Fruit fly (Drosophila melanogaster) whole organism, embryonic: ENCODE measurements around the gene CG4456.

Experiments
- Asciz ChIP-seq: fragments of 200-800 bp; sonication (Bioruptor generic); optimal IDR thresholded peaks from 2 replicates; lab custom pipeline; 2017; ENCODE audit warnings: missing biosample characterization, mild to moderate bottlenecking, missing genetic modification characterization, missing genetic modification reagents
- B-H1 ChIP-seq: fragments of 200-800 bp; sonication (Bioruptor generic); IDR thresholded peaks from 3 replicates; pipeline ENCODE4 v1.3.6; 2022; ENCODE audit warnings: missing biosample characterization, missing genetic modification characterization
- Bteb2 ChIP-seq: fragments of 200-800 bp; sonication (Bioruptor generic); optimal IDR thresholded peaks from 2 replicates; lab custom pipeline; 2016; ENCODE audit warnings: missing biosample characterization, missing genetic modification characterization
- CG10209 ChIP-seq: fragments of 200-800 bp; sonication (Bioruptor generic); optimal IDR thresholded peaks from 3 replicates; lab custom pipeline; 2017; ENCODE audit warnings: missing biosample characterization, mild to moderate bottlenecking, missing genetic modification characterization, missing genetic modification reagents
- CG11247 ChIP-seq: fragments of 200-800 bp; sonication (Bioruptor generic); IDR thresholded peaks from 2 replicates; pipeline ENCODE4 v1.3.6; 2022; ENCODE audit warnings: missing biosample characterization, missing genetic modification characterization
- CG11398 ChIP-seq: fragments of 200-800 bp; sonication (Bioruptor generic); optimal IDR thresholded peaks from 2 replicates; lab custom pipeline; 2016; ENCODE audit warnings: missing biosample characterization, missing genetic modification characterization
- CG11504 ChIP-seq: fragments of 200-800 bp; sonication (Bioruptor generic); optimal IDR thresholded peaks from 3 replicates; lab custom pipeline; 2019; ENCODE audit warnings: missing biosample characterization, mild to moderate bottlenecking, missing genetic modification characterization, moderate library complexity
- CG12155 ChIP-seq: fragments of 200-800 bp; sonication (Bioruptor generic); optimal IDR thresholded peaks from 3 replicates; lab custom pipeline; 2016; ENCODE audit warnings: missing biosample characterization, missing genetic modification characterization
- CG13624 ChIP-seq: fragments of 200-800 bp; sonication (Bioruptor generic); optimal IDR thresholded peaks from 2 replicates; lab custom pipeline; 2016; ENCODE audit warnings: missing biosample characterization, missing genetic modification characterization
- CG14050 ChIP-seq: fragments of 200-800 bp; sonication (Bioruptor generic); IDR thresholded peaks from 3 replicates; pipeline ENCODE4 v1.3.6; 2022; ENCODE audit warnings: missing biosample characterization, missing genetic modification characterization
- CG17385 ChIP-seq: fragments of 200-800 bp; sonication (Bioruptor generic); optimal IDR thresholded peaks from 3 replicates; lab custom pipeline; 2018; ENCODE audit warnings: missing biosample characterization, mild to moderate bottlenecking, missing genetic modification characterization
- CG17568 ChIP-seq: fragments of 200-800 bp; sonication (Bioruptor generic); optimal IDR thresholded peaks from 2 replicates; lab custom pipeline; 2018; ENCODE audit warnings: missing biosample characterization, mild to moderate bottlenecking, missing genetic modification characterization, moderate library complexity
- CG30403 ChIP-seq: fragments of 200-800 bp; sonication (Bioruptor generic); optimal IDR thresholded peaks from 3 replicates; lab custom pipeline; 2016; ENCODE audit warnings: missing biosample characterization, missing genetic modification characterization
- CG30431 ChIP-seq: fragments of 200-800 bp; sonication (Bioruptor generic); optimal IDR thresholded peaks from 2 replicates; lab custom pipeline; 2017; ENCODE audit warnings: missing biosample characterization, missing genetic modification characterization
- CG3065 ChIP-seq: fragments of 200-800 bp; sonication (Bioruptor generic); optimal IDR thresholded peaks from 2 replicates; lab custom pipeline; 2016; ENCODE audit warnings: missing biosample characterization, missing genetic modification characterization
- CG3281 ChIP-seq: fragments of 200-800 bp; sonication (Bioruptor generic); optimal IDR thresholded peaks from 3 replicates; lab custom pipeline; 2017; ENCODE audit warnings: missing biosample characterization, mild to moderate bottlenecking, missing genetic modification characterization
- CG33557 ChIP-seq: fragments of 200-800 bp; sonication (Bioruptor generic); optimal IDR thresholded peaks from 2 replicates; lab custom pipeline; 2019; ENCODE audit warnings: missing biosample characterization, mild to moderate bottlenecking, missing genetic modification characterization, moderate library complexity
- CG3407 ChIP-seq: fragments of 200-800 bp; sonication (Bioruptor generic); optimal IDR thresholded peaks from 2 replicates; lab custom pipeline; 2018; ENCODE audit warnings: missing biosample characterization, mild to moderate bottlenecking, missing genetic modification characterization
- CG34422 ChIP-seq: fragments of 200-800 bp; sonication (Bioruptor generic); IDR thresholded peaks from 3 replicates; pipeline ENCODE4 v1.3.6; 2022; ENCODE audit warnings: missing biosample characterization, missing genetic modification characterization
- CG4404 ChIP-seq: fragments of 200-800 bp; sonication (Bioruptor generic); IDR thresholded peaks from 2 replicates; pipeline ENCODE4 v1.3.6; 2022; ENCODE audit warnings: missing biosample characterization, missing genetic modification characterization
- CG6765 ChIP-seq: fragments of 200-800 bp; sonication (Bioruptor generic); optimal IDR thresholded peaks from 3 replicates; lab custom pipeline; 2017; ENCODE audit warnings: missing biosample characterization, mild to moderate bottlenecking, missing genetic modification characterization
- CG7271 ChIP-seq: fragments of 200-800 bp; sonication (Bioruptor generic); optimal IDR thresholded peaks from 2 replicates; lab custom pipeline; 2018; ENCODE audit warnings: missing biosample characterization, mild to moderate bottlenecking, missing genetic modification characterization, moderate library complexity
- Dbx ChIP-seq: fragments of 200-800 bp; sonication (Bioruptor generic); IDR thresholded peaks from 3 replicates; pipeline ENCODE4 v1.3.6; 2022; ENCODE audit warnings: missing biosample characterization, missing genetic modification characterization
- Dll ChIP-seq: fragments of 200-800 bp; sonication (Bioruptor generic); IDR thresholded peaks from 4 replicates; pipeline ENCODE4 v1.3.6; 2022; ENCODE audit warnings: missing biosample characterization, missing genetic modification characterization; ENCODE audit not compliant: partially characterized antibody
- Hand ChIP-seq: fragments of 200-800 bp; sonication (Bioruptor generic); optimal IDR thresholded peaks from 2 replicates; lab custom pipeline; 2017; ENCODE audit warnings: mild to moderate bottlenecking, missing biosample characterization, missing genetic modification reagents, missing genetic modification characterization
- Hr39 ChIP-seq: fragments of >200 bp; optimal IDR thresholded peaks from 2 replicates; lab custom pipeline; 2017
- Mad ChIP-seq: fragments of 200-800 bp; sonication (Bioruptor generic); optimal IDR thresholded peaks from 2 replicates; lab custom pipeline; 2016; ENCODE audit warnings: missing biosample characterization, missing genetic modification characterization
- Scr ChIP-seq: fragments of 200-800 bp; sonication (Bioruptor generic); IDR thresholded peaks from 2 replicates; pipeline ENCODE4 v1.3.6; 2022; ENCODE audit warnings: missing biosample characterization, missing genetic modification characterization; ENCODE audit not compliant: partially characterized antibody
- Six4 ChIP-seq: fragments of 200-800 bp; sonication (Bioruptor generic); optimal IDR thresholded peaks from 2 replicates; lab custom pipeline; 2016; ENCODE audit warnings: missing biosample characterization, missing genetic modification characterization
- ara ChIP-seq: fragments of 200-800 bp; sonication (Bioruptor generic); IDR thresholded peaks from 2 replicates; pipeline ENCODE4 v1.3.6; 2022; ENCODE audit warnings: missing biosample characterization, missing genetic modification characterization
- cato ChIP-seq: fragments of 200-800 bp; sonication (Bioruptor generic); optimal IDR thresholded peaks from 2 replicates; lab custom pipeline; 2016; ENCODE audit warnings: missing biosample characterization, missing genetic modification characterization, borderline replicate concordance
- dm ChIP-seq: fragments of 200-800 bp; sonication (Bioruptor generic); optimal IDR thresholded peaks from 3 replicates; lab custom pipeline; 2016; ENCODE audit warnings: missing biosample characterization, missing genetic modification characterization
- esg ChIP-seq: fragments of 200-800 bp; sonication (Bioruptor generic); conservative IDR thresholded peaks from 2 replicates; pipeline ENCODE4 v1.3.6; 2022; ENCODE audit warnings: missing biosample characterization, missing genetic modification characterization
- exex ChIP-seq: fragments of 200-800 bp; sonication (Bioruptor generic); optimal IDR thresholded peaks from 4 replicates; lab custom pipeline; 2018; ENCODE audit warnings: missing biosample characterization, mild to moderate bottlenecking, missing genetic modification characterization, moderate library complexity
- gro ChIP-seq: fragments of 200-800 bp; sonication (Bioruptor generic); optimal IDR thresholded peaks from 2 replicates; lab custom pipeline; 2016; ENCODE audit warnings: missing biosample characterization, missing genetic modification characterization
- her ChIP-seq: fragments of 200-800 bp; sonication (Bioruptor generic); optimal IDR thresholded peaks from 2 replicates; lab custom pipeline; 2016; ENCODE audit warnings: missing biosample characterization, missing genetic modification characterization
- kah ChIP-seq: fragments of 200-800 bp; sonication (Bioruptor generic); optimal IDR thresholded peaks from 2 replicates; lab custom pipeline; 2018; ENCODE audit warnings: missing biosample characterization, mild to moderate bottlenecking, missing genetic modification characterization
- kni ChIP-seq: fragments of 200-800 bp; sonication (Bioruptor generic); optimal IDR thresholded peaks from 3 replicates; lab custom pipeline; 2017; ENCODE audit warnings: mild to moderate bottlenecking, missing biosample characterization, missing genetic modification reagents, missing genetic modification characterization
- nerfin-1 ChIP-seq: fragments of 200-800 bp; sonication (Bioruptor generic); optimal IDR thresholded peaks from 3 replicates; lab custom pipeline; 2019; ENCODE audit warnings: missing biosample characterization, mild to moderate bottlenecking, missing genetic modification characterization, moderate library complexity
- pan ChIP-seq, 4 experiments: fragments of >200 bp in 3 of 4; fragments of 200-800 bp in 1 of 4; sonication (Bioruptor generic) in 1 of 4; optimal IDR thresholded peaks in 3 of 4; IDR thresholded peaks in 1 of 4; 2 replicates each; pipeline versions ENCODE4 v1.3.6 to Lab custom; 2017 to 2022; ENCODE audit warnings: missing biosample characterization in 2 of 4, missing genetic modification characterization in 2 of 4, mixed read lengths in 1 of 4
- pb ChIP-seq: fragments of 200-800 bp; sonication (Bioruptor generic); optimal IDR thresholded peaks from 3 replicates; lab custom pipeline; 2016; ENCODE audit warnings: missing biosample characterization, missing genetic modification characterization
- peb ChIP-seq: fragments of 200-800 bp; sonication (Bioruptor generic); IDR thresholded peaks from 2 replicates; pipeline ENCODE4 v1.3.6; 2022; ENCODE audit warnings: missing biosample characterization, missing genetic modification characterization
- pfk ChIP-seq: fragments of 200-800 bp; sonication (Bioruptor generic); optimal IDR thresholded peaks from 2 replicates; lab custom pipeline; 2018; ENCODE audit warnings: missing biosample characterization, mild to moderate bottlenecking, missing genetic modification characterization, moderate library complexity
- repo ChIP-seq: fragments of 200-800 bp; sonication (Bioruptor generic); optimal IDR thresholded peaks from 2 replicates; lab custom pipeline; 2016; ENCODE audit warnings: missing biosample characterization, missing genetic modification characterization
- sna ChIP-seq: fragments of 200-800 bp; sonication (Bioruptor generic); IDR thresholded peaks from 2 replicates; pipeline ENCODE4 v1.3.6; 2022; ENCODE audit warnings: missing biosample characterization, missing genetic modification characterization; ENCODE audit not compliant: partially characterized antibody
- sqz ChIP-seq: fragments of 200-800 bp; sonication (Bioruptor generic); optimal IDR thresholded peaks from 3 replicates; lab custom pipeline; 2018; ENCODE audit warnings: missing biosample characterization, mild to moderate bottlenecking, missing genetic modification characterization
- stwl ChIP-seq: fragments of 200-800 bp; sonication (Bioruptor generic); optimal IDR thresholded peaks from 3 replicates; lab custom pipeline; 2018; ENCODE audit warnings: missing biosample characterization, mild to moderate bottlenecking, missing genetic modification characterization, moderate library complexity
- wdn ChIP-seq: fragments of 200-800 bp; sonication (Bioruptor generic); IDR thresholded peaks from 2 replicates; pipeline ENCODE4 v1.3.6; 2022; ENCODE audit warnings: missing biosample characterization, missing genetic modification characterization
- yki ChIP-seq: fragments of >200 bp; optimal IDR thresholded peaks from 3 replicates; lab custom pipeline; 2018

The CG4456 gene

DNA sequence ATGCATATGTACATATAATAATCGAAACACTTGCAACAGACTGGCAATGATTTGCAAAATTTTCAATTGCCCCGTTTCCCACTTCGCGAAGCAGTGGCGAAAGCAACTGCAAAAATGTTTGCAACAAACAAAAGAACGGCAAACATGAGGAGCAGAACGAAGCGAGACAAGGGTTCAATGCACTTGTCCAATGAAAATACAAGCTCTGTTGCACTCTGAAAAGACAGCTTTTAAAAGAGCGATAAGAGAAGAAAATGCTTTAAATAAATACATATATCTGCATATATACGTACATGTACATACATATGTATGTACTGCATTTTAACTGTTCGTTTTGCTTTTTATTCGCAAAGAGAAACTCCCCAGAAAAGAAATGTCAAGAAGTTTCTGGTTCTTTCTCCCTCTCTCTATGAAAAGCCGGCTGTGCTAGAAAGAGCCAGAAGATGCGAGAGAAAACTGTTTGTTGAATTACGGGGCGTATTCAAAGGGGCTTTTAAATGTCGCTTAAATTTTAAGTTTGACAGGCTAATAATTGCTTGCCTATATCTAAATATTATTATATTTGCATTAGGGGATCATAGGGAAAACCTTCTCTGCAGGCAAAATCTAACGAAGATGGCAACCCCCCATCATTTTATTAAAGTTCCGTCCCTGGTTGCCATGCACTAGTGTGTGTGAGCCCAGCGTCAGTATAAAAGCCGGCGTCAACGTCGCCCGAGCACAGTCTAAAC lies 11.0 kb downstream of the CG4456 start, which contains the start of gene Hsp27 (continued):
- peak; percentile 95 for TF ChIP-seq CG3065
- peak; percentile 96 for TF ChIP-seq CG13624 (GFP tag; lab: Kevin White, UChicago)
- TF ChIP-seq Scr: no peak
- TF ChIP-seq CG10209 (GFP tag; lab: Kevin White, UChicago): peak; percentile 98
- TF ChIP-seq sna (GFP tag; lab: Robert Waterston, UW): no peak
- peak; percentile 98 for TF ChIP-seq peb (GFP tag; lab: Robert Waterston, UW)
- TF ChIP-seq ara (GFP tag; lab: Robert Waterston, UW): peak; percentile 99
- peak; percentile 95 for TF ChIP-seq esg
- TF ChIP-seq CG33557 (GFP tag; lab: Kevin White, UChicago): peak; percentile 74
- TF ChIP-seq sqz (GFP tag; lab: Kevin White, UChicago): peak; percentile 93
- no peak for TF ChIP-seq pan (optimal IDR thresholded peaks at IDR 0.05; lab: Kevin White, UChicago)
- peak in 1 of 2 experiments; percentile 99 for TF ChIP-seq pan (GFP tag; optimal IDR thresholded peaks at IDR 0.05 in 1 of 2, IDR thresholded peaks at IDR 0.05 in 1 of 2)
- peak; percentile 97 for TF ChIP-seq CG14050 (GFP tag; lab: Robert Waterston, UW)
- TF ChIP-seq CG12155 (GFP tag; lab: Kevin White, UChicago): peak; percentile 96
- TF ChIP-seq repo: peak; percentile 89
- no peak for TF ChIP-seq Hr39
- no peak for TF ChIP-seq yki
- TF ChIP-seq Dll (GFP tag; lab: Robert Waterston, UW): 0 out of 4 replicates have a peak, but pooled peaks have one; percentile 33
- peak; percentile 96 for TF ChIP-seq CG17568 (GFP tag; lab: Kevin White, UChicago)
- TF ChIP-seq dm (GFP tag; lab: Kevin White, UChicago): peak; percentile 62
- peak; percentile 99 for TF ChIP-seq CG4404 (GFP tag; lab: Robert Waterston, UW)
- peak; percentile 92 for TF ChIP-seq Hand
- peak; percentile 95 for TF ChIP-seq Mad
- peak; percentile 97 for TF ChIP-seq CG11504
- TF ChIP-seq kah: peak; percentile 91
- peak; percentile 99 for TF ChIP-seq CG34422
- peak; percentile 65 for TF ChIP-seq stwl
- TF ChIP-seq CG6765 (GFP tag; lab: Kevin White, UChicago): peak; percentile 88
- TF ChIP-seq Asciz (GFP tag; lab: Kevin White, UChicago): peak; percentile 98
- TF ChIP-seq gro (GFP tag; lab: Kevin White, UChicago): peak; percentile 96
- TF ChIP-seq cato (GFP tag; lab: Kevin White, UChicago): peak; percentile 97
- peak; percentile 94 for TF ChIP-seq CG17385 (GFP tag; lab: Kevin White, UChicago)
- TF ChIP-seq kni (GFP tag; lab: Kevin White, UChicago): no peak
- TF ChIP-seq CG11398 (GFP tag; lab: Kevin White, UChicago): peak; percentile 60
- TF ChIP-seq Bteb2 (GFP tag; lab: Kevin White, UChicago): peak; percentile 94
- TF ChIP-seq Six4: peak; percentile 97
- peak; percentile 99 for TF ChIP-seq CG30403
- TF ChIP-seq pfk (GFP tag; lab: Kevin White, UChicago): peak; percentile 24
- TF ChIP-seq pb (GFP tag; lab: Kevin White, UChicago): peak; percentile 91
- TF ChIP-seq CG11247 (GFP tag; lab: Robert Waterston, UW): peak; percentile 98
- TF ChIP-seq exex: no peak
- peak; percentile 90 for TF ChIP-seq CG7271 (tag; lab: Kevin White, UChicago)
- TF ChIP-seq Dbx (GFP tag; lab: Robert Waterston, UW): peak; percentile 97
- TF ChIP-seq B-H1 (GFP tag; lab: Robert Waterston, UW): peak; percentile 98
- TF ChIP-seq CG3281 (GFP tag; lab: Kevin White, UChicago): peak; percentile 97
- TF ChIP-seq wdn (GFP tag; lab: Robert Waterston, UW): peak; percentile 96
- peak; percentile 98 for TF ChIP-seq CG30431 (GFP tag; lab: Kevin White, UChicago)
- peak; percentile 98 for TF ChIP-seq CG3407 (GFP tag; lab: Kevin White, UChicago)
- peak; percentile 80 for TF ChIP-seq her (GFP tag; lab: Kevin White, UChicago)
- TF ChIP-seq nerfin-1: peak; percentile 96
